Fruit fly (Drosophila melanogaster) whole organism, embryonic: ENCODE data around the gene CG17650.

ENCODE experiments used
- CG10431 ChIP-seq: fragments of 200-800 bp; sonication (Bioruptor generic); optimal IDR thresholded peaks from 3 replicates; lab custom pipeline; 2018; ENCODE audit warnings: missing biosample characterization, mild to moderate bottlenecking, missing genetic modification characterization
- CG10462 ChIP-seq: fragments of 200-800 bp; sonication (Bioruptor generic); optimal IDR thresholded peaks from 2 replicates; lab custom pipeline; 2016; ENCODE audit warnings: missing biosample characterization, missing genetic modification characterization
- CG11456 ChIP-seq: fragments of 200-800 bp; sonication (Bioruptor generic); IDR thresholded peaks from 3 replicates; pipeline ENCODE4 v1.3.6; 2022; ENCODE audit warnings: missing biosample characterization, missing genetic modification characterization
- CG14860 ChIP-seq: fragments of 200-800 bp; sonication (Bioruptor generic); IDR thresholded peaks from 3 replicates; pipeline ENCODE4 v1.3.6; 2022; ENCODE audit warnings: missing biosample characterization, missing genetic modification characterization; ENCODE audit not compliant: partially characterized antibody
- CG14965 ChIP-seq: fragments of 200-800 bp; sonication (Bioruptor generic); optimal IDR thresholded peaks from 2 replicates; lab custom pipeline; 2016; ENCODE audit warnings: missing biosample characterization, missing genetic modification characterization, borderline replicate concordance
- CG15073 ChIP-seq: fragments of 200-800 bp; sonication (Bioruptor generic); optimal IDR thresholded peaks from 2 replicates; lab custom pipeline; 2016; ENCODE audit warnings: missing biosample characterization, missing genetic modification characterization
- CG1529 ChIP-seq: fragments of 200-800 bp; sonication (Bioruptor generic); optimal IDR thresholded peaks from 3 replicates; lab custom pipeline; 2018; ENCODE audit warnings: missing biosample characterization, missing genetic modification characterization
- CG1603 ChIP-seq: fragments of 200-800 bp; sonication (Bioruptor generic); optimal IDR thresholded peaks from 2 replicates; lab custom pipeline; 2019; ENCODE audit warnings: missing biosample characterization, mild to moderate bottlenecking, missing genetic modification characterization, moderate library complexity
- CG18599 ChIP-seq: fragments of 200-800 bp; sonication (Bioruptor generic); optimal IDR thresholded peaks from 3 replicates; lab custom pipeline; 2017; ENCODE audit warnings: missing biosample characterization, missing genetic modification characterization, mild to moderate bottlenecking, moderate library complexity, missing genetic modification reagents
- CG2129 ChIP-seq: fragments of 200-800 bp; sonication (Bioruptor generic); IDR thresholded peaks from 2 replicates; pipeline ENCODE4 v1.3.6; 2022; ENCODE audit warnings: missing biosample characterization, missing genetic modification characterization; ENCODE audit not compliant: partially characterized antibody
- CG30431 ChIP-seq: fragments of 200-800 bp; sonication (Bioruptor generic); optimal IDR thresholded peaks from 2 replicates; lab custom pipeline; 2017; ENCODE audit warnings: missing biosample characterization, missing genetic modification characterization
- CG31441 ChIP-seq: fragments of 200-800 bp; sonication (Bioruptor generic); IDR thresholded peaks from 2 replicates; pipeline ENCODE4 v1.3.6; 2022; ENCODE audit warnings: missing biosample characterization, missing genetic modification characterization
- CG3163 ChIP-seq: fragments of 200-800 bp; sonication (Bioruptor generic); optimal IDR thresholded peaks from 3 replicates; lab custom pipeline; 2016; ENCODE audit warnings: missing biosample characterization, missing genetic modification characterization
- CG32767 ChIP-seq: fragments of 200-800 bp; sonication (Bioruptor generic); IDR thresholded peaks from 2 replicates; pipeline ENCODE4 v1.3.6; 2022; ENCODE audit warnings: missing biosample characterization, missing genetic modification characterization
- CG3847 ChIP-seq: fragments of 200-800 bp; sonication (Bioruptor generic); IDR thresholded peaks from 2 replicates; pipeline ENCODE4 v1.3.6; 2022; ENCODE audit warnings: missing biosample characterization, missing genetic modification characterization
- CG7271 ChIP-seq: fragments of 200-800 bp; sonication (Bioruptor generic); optimal IDR thresholded peaks from 2 replicates; lab custom pipeline; 2018; ENCODE audit warnings: missing biosample characterization, mild to moderate bottlenecking, missing genetic modification characterization, moderate library complexity
- CG8359 ChIP-seq: fragments of 200-800 bp; sonication (Bioruptor generic); optimal IDR thresholded peaks from 2 replicates; lab custom pipeline; 2017; ENCODE audit warnings: missing biosample characterization, mild to moderate bottlenecking, missing genetic modification characterization, borderline replicate concordance
- HLHmδ ChIP-seq: fragments of 200-800 bp; sonication (Bioruptor generic); optimal IDR thresholded peaks from 2 replicates; lab custom pipeline; 2018; ENCODE audit warnings: missing biosample characterization, mild to moderate bottlenecking, missing genetic modification characterization, moderate library complexity
- HmgZ ChIP-seq: fragments of 200-800 bp; sonication (Bioruptor generic); optimal IDR thresholded peaks from 2 replicates; lab custom pipeline; 2018; ENCODE audit warnings: missing biosample characterization, mild to moderate bottlenecking, missing genetic modification characterization
- Kr ChIP-seq: fragments of 200-800 bp; sonication (Bioruptor generic); optimal IDR thresholded peaks from 2 replicates; lab custom pipeline; 2017; ENCODE audit warnings: missing biosample characterization, mild to moderate bottlenecking, missing genetic modification characterization
- MBD-R2 ChIP-seq: fragments of 200-800 bp; sonication (Bioruptor generic); IDR thresholded peaks from 2 replicates; pipeline ENCODE4 v1.3.6; 2022; ENCODE audit warnings: missing biosample characterization, missing genetic modification characterization
- MTF-1 ChIP-seq: fragments of 200-800 bp; sonication (Bioruptor generic); optimal IDR thresholded peaks from 2 replicates; lab custom pipeline; 2018; ENCODE audit warnings: missing biosample characterization, mild to moderate bottlenecking, missing genetic modification characterization, borderline replicate concordance
- Max ChIP-seq: fragments of 200-800 bp; sonication (Bioruptor generic); optimal IDR thresholded peaks from 2 replicates; lab custom pipeline; 2016; ENCODE audit warnings: missing biosample characterization, mild to moderate bottlenecking, missing genetic modification characterization
- Opbp ChIP-seq: fragments of 200-800 bp; sonication (Bioruptor generic); IDR thresholded peaks from 3 replicates; pipeline ENCODE4 v1.3.6; 2022; ENCODE audit warnings: missing biosample characterization, missing genetic modification characterization; ENCODE audit not compliant: partially characterized antibody
- Pdp1 ChIP-seq, 2 experiments: fragments of 200-800 bp; sonication (Bioruptor generic); optimal IDR thresholded peaks; 3 replicates each; lab custom pipeline; 2016; ENCODE audit warnings: missing biosample characterization in 2 of 2, missing genetic modification characterization in 2 of 2, mild to moderate bottlenecking in 1 of 2, moderate library complexity in 1 of 2
- Poxn ChIP-seq: fragments of 200-800 bp; sonication (Bioruptor generic); IDR thresholded peaks from 2 replicates; pipeline ENCODE4 v1.3.6; 2022; ENCODE audit warnings: missing biosample characterization, missing genetic modification characterization
- Xrp1 ChIP-seq: fragments of 200-800 bp; sonication (Bioruptor generic); IDR thresholded peaks from 2 replicates; pipeline ENCODE4 v1.3.6; 2022; ENCODE audit warnings: missing biosample characterization, missing genetic modification characterization
- chinmo ChIP-seq: fragments of 200-800 bp; sonication (Bioruptor generic); IDR thresholded peaks from 4 replicates; pipeline ENCODE4 v1.3.6; 2022; ENCODE audit warnings: missing biosample characterization, missing genetic modification characterization; ENCODE audit not compliant: partially characterized antibody
- ci ChIP-seq: fragments of 200-800 bp; sonication (Bioruptor generic); IDR thresholded peaks from 3 replicates; pipeline ENCODE4 v1.3.6; 2022; ENCODE audit warnings: missing biosample characterization, missing genetic modification characterization
- corto ChIP-seq: fragments of 200-800 bp; sonication (Bioruptor generic); optimal IDR thresholded peaks from 2 replicates; lab custom pipeline; 2016; ENCODE audit warnings: missing biosample characterization, mild to moderate bottlenecking, missing genetic modification characterization, moderate library complexity
- dm ChIP-seq: fragments of 200-800 bp; sonication (Bioruptor generic); optimal IDR thresholded peaks from 3 replicates; lab custom pipeline; 2016; ENCODE audit warnings: missing biosample characterization, missing genetic modification characterization
- dysf ChIP-seq: fragments of 200-800 bp; sonication (Bioruptor generic); IDR thresholded peaks from 3 replicates; pipeline ENCODE4 v1.3.6; 2022; ENCODE audit warnings: missing biosample characterization, missing genetic modification characterization
- ems ChIP-seq: fragments of 200-800 bp; sonication (Bioruptor generic); optimal IDR thresholded peaks from 3 replicates; lab custom pipeline; 2016; ENCODE audit warnings: missing biosample characterization, missing genetic modification characterization
- ftz-f1 ChIP-seq: fragments of 200-800 bp; sonication (Bioruptor generic); optimal IDR thresholded peaks from 2 replicates; lab custom pipeline; 2016; ENCODE audit warnings: missing biosample characterization, missing genetic modification characterization
- her ChIP-seq: fragments of 200-800 bp; sonication (Bioruptor generic); optimal IDR thresholded peaks from 2 replicates; lab custom pipeline; 2016; ENCODE audit warnings: missing biosample characterization, missing genetic modification characterization
- jing ChIP-seq: fragments of 200-800 bp; sonication (Bioruptor generic); optimal IDR thresholded peaks from 2 replicates; lab custom pipeline; 2018; ENCODE audit warnings: missing biosample characterization, mild to moderate bottlenecking, missing genetic modification characterization
- lov ChIP-seq, 2 experiments: fragments of 200-800 bp in 1 of 2; fragments of >200 bp in 1 of 2; sonication (Bioruptor generic) in 1 of 2; IDR thresholded peaks in 1 of 2; optimal IDR thresholded peaks in 1 of 2; 2 replicates in 1 of 2; 3 replicates in 1 of 2; pipeline versions ENCODE4 v1.3.6 to Lab custom; 2017 to 2022; ENCODE audit warnings: missing biosample characterization in 1 of 2, missing genetic modification characterization in 1 of 2
- mam ChIP-seq: fragments of 200-800 bp; sonication (Bioruptor generic); optimal IDR thresholded peaks from 3 replicates; lab custom pipeline; 2016; ENCODE audit warnings: missing biosample characterization, missing genetic modification characterization
- nau ChIP-seq: fragments of 200-800 bp; sonication (Bioruptor generic); optimal IDR thresholded peaks from 3 replicates; lab custom pipeline; 2017; ENCODE audit warnings: missing biosample characterization, mild to moderate bottlenecking, missing genetic modification characterization, missing genetic modification reagents
- nom ChIP-seq: fragments of 200-800 bp; sonication (Bioruptor generic); optimal IDR thresholded peaks from 2 replicates; lab custom pipeline; 2017; ENCODE audit warnings: missing biosample characterization, missing genetic modification characterization, mild to moderate bottlenecking, moderate library complexity, missing genetic modification reagents
- pros ChIP-seq: fragments of 200-800 bp; sonication (Bioruptor generic); optimal IDR thresholded peaks from 3 replicates; lab custom pipeline; 2019; ENCODE audit warnings: missing biosample characterization, mild to moderate bottlenecking, missing genetic modification characterization, moderate library complexity
- ro ChIP-seq: fragments of 200-800 bp; sonication (Bioruptor generic); IDR thresholded peaks from 2 replicates; pipeline ENCODE4 v1.3.6; 2022; ENCODE audit warnings: missing biosample characterization, missing genetic modification characterization
- sens-2 ChIP-seq: fragments of 200-800 bp; sonication (Bioruptor generic); IDR thresholded peaks from 2 replicates; pipeline ENCODE4 v1.3.6; 2022; ENCODE audit warnings: missing biosample characterization, missing genetic modification characterization
- seq ChIP-seq: fragments of 200-800 bp; sonication (Bioruptor generic); IDR thresholded peaks from 2 replicates; pipeline ENCODE4 v1.3.6; 2022; ENCODE audit warnings: missing biosample characterization, missing genetic modification characterization
- so ChIP-seq: fragments of 200-800 bp; sonication (Bioruptor generic); IDR thresholded peaks from 3 replicates; pipeline ENCODE4 v1.3.6; 2022; ENCODE audit warnings: missing biosample characterization, missing genetic modification characterization
- sob ChIP-seq: fragments of 200-800 bp; sonication (Bioruptor generic); IDR thresholded peaks from 2 replicates; pipeline ENCODE4 v1.3.6; 2022; ENCODE audit warnings: missing biosample characterization, missing genetic modification characterization
- tgo ChIP-seq: fragments of 200-800 bp; sonication (Bioruptor generic); IDR thresholded peaks from 3 replicates; pipeline ENCODE4 v1.3.6; 2022; ENCODE audit warnings: missing biosample characterization, missing genetic modification characterization
- tll ChIP-seq, 2 experiments: fragments of 200-800 bp in 1 of 2; fragments of >200 bp in 1 of 2; sonication (Bioruptor generic) in 1 of 2; optimal IDR thresholded peaks; 2 replicates each; lab custom pipeline; 2017 to 2019; ENCODE audit warnings: missing biosample characterization in 2 of 2, missing genetic modification characterization in 2 of 2, mild to moderate bottlenecking in 1 of 2, moderate library complexity in 1 of 2
- vvl ChIP-seq: fragments of 200-800 bp; sonication (Bioruptor generic); IDR thresholded peaks from 2 replicates; pipeline ENCODE4 v1.3.6; 2022; ENCODE audit warnings: missing biosample characterization, missing genetic modification characterization
- zfh1 ChIP-seq: fragments of 200-800 bp; sonication (Bioruptor generic); IDR thresholded peaks from 3 replicates; pipeline ENCODE4 v1.3.6; 2022; ENCODE audit warnings: missing biosample characterization, missing genetic modification characterization

Gene CG17650

DNA sequence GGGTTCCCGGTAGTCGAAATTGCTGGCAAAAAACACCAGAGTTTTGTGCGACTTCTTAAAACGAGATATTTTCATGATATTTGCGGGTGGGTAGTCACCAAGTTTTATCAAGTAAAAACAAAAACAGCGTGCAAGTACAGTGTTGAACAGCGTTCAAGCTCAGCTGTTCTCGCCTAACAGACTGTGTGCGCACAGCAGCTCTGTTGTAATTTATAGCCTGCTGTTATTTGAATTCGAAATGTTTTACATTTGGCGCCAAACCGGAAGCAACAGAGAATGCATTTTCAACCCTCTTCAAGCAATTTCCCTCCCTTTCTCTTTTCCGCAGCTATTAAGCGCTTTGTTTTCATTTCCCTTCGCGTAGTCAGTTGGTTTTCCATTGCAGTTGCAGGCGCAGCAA is 26.7 kb downstream of the CG17650 start, which contains the start of the genes CG17652 and CG17646 (continued):
- TF ChIP-seq so (GFP tag; lab: Robert Waterston, UW): no peak
- no peak for TF ChIP-seq CG7271
- no peak for TF ChIP-seq sens-2 (GFP tag; lab: Robert Waterston, UW)
- TF ChIP-seq sob (GFP tag; lab: Robert Waterston, UW): no peak
- no peak for TF ChIP-seq tgo (GFP tag; lab: Robert Waterston, UW)
- no peak for TF ChIP-seq CG14965
- no peak for TF ChIP-seq CG11456 (GFP tag; lab: Robert Waterston, UW)
- peak; percentile 61 for TF ChIP-seq CG1603
- peak; percentile 3 for TF ChIP-seq MTF-1 (GFP tag; lab: Kevin White, UChicago)
- no peak for TF ChIP-seq corto (GFP tag; lab: Kevin White, UChicago)
- no peak for TF ChIP-seq Xrp1 (GFP tag; lab: Robert Waterston, UW)
- TF ChIP-seq CG32767: no peak
- peak; percentile 69 for TF ChIP-seq ci (GFP tag; lab: Robert Waterston, UW)
- peak; percentile 13; the same call in 1 of the 2 replicates for TF ChIP-seq seq
- TF ChIP-seq Poxn (GFP tag; lab: Robert Waterston, UW): no peak
- TF ChIP-seq zfh1 (GFP tag; lab: Robert Waterston, UW): 0 out of 3 replicates have a peak, but pooled peaks have one; percentile 31
- TF ChIP-seq pros (GFP tag; lab: Kevin White, UChicago): no peak
- peak in 1 of 2 experiments; percentile 2 for TF ChIP-seq Pdp1 (GFP tag; optimal IDR thresholded peaks at IDR 0.05; lab: Kevin White, UChicago)
- no peak for TF ChIP-seq ro (GFP tag; lab: Robert Waterston, UW)
- TF ChIP-seq Kr (GFP tag; lab: Kevin White, UChicago): no peak
- no peak for TF ChIP-seq mam (GFP tag; lab: Kevin White, UChicago)
- TF ChIP-seq CG14860: no peak
- TF ChIP-seq CG15073 (GFP tag; lab: Kevin White, UChicago): no peak
- TF ChIP-seq ems (GFP tag; lab: Kevin White, UChicago): no peak
- TF ChIP-seq nom (GFP tag; lab: Kevin White, UChicago): peak; percentile 27
- no peak for TF ChIP-seq CG31441 (GFP tag; lab: Robert Waterston, UW)
- TF ChIP-seq her (GFP tag; lab: Kevin White, UChicago): no peak
- TF ChIP-seq Opbp: no peak
- TF ChIP-seq CG1529 (GFP tag; lab: Kevin White, UChicago): no peak
- no peak for TF ChIP-seq lov (optimal IDR thresholded peaks at IDR 0.05; lab: Kevin White, UChicago)
- 0 out of 3 replicates have a peak, but pooled peaks have one; percentile 52 for TF ChIP-seq lov (GFP tag; IDR thresholded peaks at IDR 0.05; lab: Robert Waterston, UW)
- no peak for TF ChIP-seq jing
- TF ChIP-seq dm (GFP tag; lab: Kevin White, UChicago): peak; percentile 22
- no peak for TF ChIP-seq CG10462 (GFP tag; lab: Kevin White, UChicago)
- TF ChIP-seq chinmo (GFP tag; lab: Robert Waterston, UW): 0 out of 4 replicates have a peak, but pooled peaks have one; percentile 25
- TF ChIP-seq MBD-R2 (GFP tag; lab: Robert Waterston, UW): peak; percentile 71
- no peak for TF ChIP-seq CG8359 (GFP tag; lab: Kevin White, UChicago)
- TF ChIP-seq ftz-f1 (GFP tag; lab: Kevin White, UChicago): no peak
- no peak for TF ChIP-seq tll (GFP tag; optimal IDR thresholded peaks at IDR 0.05; lab: Kevin White, UChicago)
- no peak for TF ChIP-seq dysf (GFP tag; lab: Robert Waterston, UW)
- TF ChIP-seq vvl (GFP tag; lab: Robert Waterston, UW): peak; percentile 35; the same call in 1 of the 2 replicates
- no peak for TF ChIP-seq CG3847
- TF ChIP-seq CG2129 (GFP tag; lab: Robert Waterston, UW): no peak
- no peak for TF ChIP-seq CG30431
- TF ChIP-seq nau (GFP tag; lab: Kevin White, UChicago): no peak
- TF ChIP-seq CG10431 (GFP tag; lab: Kevin White, UChicago): no peak
- TF ChIP-seq Max (GFP tag; lab: Kevin White, UChicago): no peak
- no peak for TF ChIP-seq HLHmδ (GFP tag; lab: Kevin White, UChicago)
- TF ChIP-seq HmgZ (tag; lab: Kevin White, UChicago): no peak
- peak; percentile 7 for TF ChIP-seq CG18599 (GFP tag; lab: Kevin White, UChicago)
- TF ChIP-seq CG3163 (GFP tag; lab: Kevin White, UChicago): no peak
